Fruit fly (Drosophila melanogaster): ENCODE results near the gene Sirt2.

The Sirt2 gene

DNA sequence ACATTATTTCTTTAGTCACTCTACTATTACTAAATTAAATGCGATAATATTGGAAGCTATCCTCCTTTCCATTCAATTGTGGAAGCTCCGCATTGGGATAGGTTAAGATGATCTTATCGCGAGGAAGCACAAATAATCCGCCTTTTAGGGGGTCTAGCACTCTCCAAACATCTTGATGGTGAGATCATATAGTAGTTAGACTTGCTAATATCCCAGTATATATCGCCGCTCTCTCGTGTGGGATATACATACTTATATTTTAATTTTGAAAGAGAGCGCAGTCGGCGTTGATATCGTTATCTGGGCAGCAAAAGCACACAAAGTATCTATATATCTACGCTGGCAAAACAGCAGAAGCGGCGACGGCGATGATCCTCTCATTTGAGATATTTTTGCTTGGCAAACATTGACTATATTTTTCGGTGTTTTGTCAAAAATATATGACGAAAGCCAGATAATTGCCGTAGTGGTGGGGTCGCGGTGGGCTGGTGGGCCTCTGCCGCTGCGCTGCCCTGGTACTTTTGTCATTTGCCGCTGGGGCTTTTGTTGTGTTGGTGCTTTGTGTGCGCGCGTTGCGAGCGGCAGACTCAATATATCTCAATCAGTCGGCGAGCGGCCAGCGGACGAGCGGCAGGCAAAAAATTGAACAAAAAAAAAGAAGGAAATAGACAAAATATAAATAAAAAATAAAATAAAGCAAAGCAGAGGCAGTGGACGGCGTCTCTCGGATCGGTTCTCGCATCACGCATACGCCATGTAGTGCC, 10.7 kb upstream of the Sirt2 start (continued):
- TF ChIP-seq CG12942 (GFP tag; optimal IDR thresholded peaks at IDR 0.05), result no peak
- no peak for TF ChIP-seq dmrt11E (tag; optimal IDR thresholded peaks at IDR 0.05)
- no peak; the same call in 1 of the 2 replicates for TF ChIP-seq amos (GFP tag; IDR thresholded peaks at IDR 0.05; ENCODE audit: partially characterized antibody)
- TF ChIP-seq kay (GFP tag; optimal IDR thresholded peaks at IDR 0.05), result no peak
- no peak for TF ChIP-seq nerfin-1 (tag; optimal IDR thresholded peaks at IDR 0.05)
- TF ChIP-seq Drgx (GFP tag; IDR thresholded peaks at IDR 0.05), result peak; percentile 75
- TF ChIP-seq CG18262 (tag; optimal IDR thresholded peaks at IDR 0.05), result no peak
- no peak for TF ChIP-seq zf30C (GFP tag; optimal IDR thresholded peaks at IDR 0.05)
- TF ChIP-seq stwl (tag; optimal IDR thresholded peaks at IDR 0.05), result no peak
- TF ChIP-seq CG13287 (GFP tag; IDR thresholded peaks at IDR 0.05; ENCODE audit: partially characterized antibody), result 0 out of 2 replicates have a peak, but pooled peaks have one; percentile 29
- TF ChIP-seq Myb (GFP tag; optimal IDR thresholded peaks at IDR 0.05), result no peak
- no peak for TF ChIP-seq CG9817 (tag; optimal IDR thresholded peaks at IDR 0.05)
- TF ChIP-seq Scr (GFP tag; IDR thresholded peaks at IDR 0.05; ENCODE audit: partially characterized antibody), result no peak
- TF ChIP-seq ind (GFP tag; optimal IDR thresholded peaks at IDR 0.05), result no peak
- TF ChIP-seq tup (GFP tag; optimal IDR thresholded peaks at IDR 0.05), result no peak
- no peak for TF ChIP-seq CG16779 (GFP tag; IDR thresholded peaks at IDR 0.05)
- no peak for TF ChIP-seq Blimp-1 (GFP tag; optimal IDR thresholded peaks at IDR 0.05)
- no peak for TF ChIP-seq CG6791 (GFP tag; IDR thresholded peaks at IDR 0.05; ENCODE audit: partially characterized antibody)
- no peak for TF ChIP-seq otp (GFP tag; IDR thresholded peaks at IDR 0.05)
- TF ChIP-seq CG12769 (tag; optimal IDR thresholded peaks at IDR 0.05), result peak; percentile 35
- no peak for TF ChIP-seq Meics (GFP tag; optimal IDR thresholded peaks at IDR 0.05)
- TF ChIP-seq Hand (GFP tag; optimal IDR thresholded peaks at IDR 0.05), result no peak
- no peak for TF ChIP-seq Oli (tag; optimal IDR thresholded peaks at IDR 0.05)
- TF ChIP-seq Poxn (GFP tag; IDR thresholded peaks at IDR 0.05), result no peak
- no peak for TF ChIP-seq CG11696 (GFP tag; IDR thresholded peaks at IDR 0.05)
- no peak for TF ChIP-seq CG1832 (GFP tag; optimal IDR thresholded peaks at IDR 0.05)
- peak; percentile 16 for TF ChIP-seq CG2678 (tag; optimal IDR thresholded peaks at IDR 0.05)
- TF ChIP-seq CG4820 (GFP tag; optimal IDR thresholded peaks at IDR 0.05), result no peak
- TF ChIP-seq B-H2 (GFP tag; optimal IDR thresholded peaks at IDR 0.05), result no peak
- TF ChIP-seq Dad (GFP tag; optimal IDR thresholded peaks at IDR 0.05), result no peak
- no peak for TF ChIP-seq D (optimal IDR thresholded peaks at IDR 0.05)
- no peak for TF ChIP-seq D (GFP tag; optimal IDR thresholded peaks at IDR 0.05)
- TF ChIP-seq CG7786 (GFP tag; optimal IDR thresholded peaks at IDR 0.05), result no peak
- no peak for TF ChIP-seq CG13123 (GFP tag; optimal IDR thresholded peaks at IDR 0.05)
- TF ChIP-seq Dll (GFP tag; IDR thresholded peaks at IDR 0.05; ENCODE audit: partially characterized antibody), result 0 out of 4 replicates have a peak, but pooled peaks have one; percentile 13
- no peak for TF ChIP-seq CG4282 (GFP tag; optimal IDR thresholded peaks at IDR 0.05)
- TF ChIP-seq pho (GFP tag; optimal IDR thresholded peaks at IDR 0.05), result no peak
- TF ChIP-seq Chrac-16 (GFP tag; optimal IDR thresholded peaks at IDR 0.05), result no peak
- no peak for TF ChIP-seq br (optimal IDR thresholded peaks at IDR 0.05)
- no peak for TF ChIP-seq CG12104 (GFP tag; optimal IDR thresholded peaks at IDR 0.05)
- no peak for TF ChIP-seq Xrp1 (GFP tag; IDR thresholded peaks at IDR 0.05)
- 0 out of 2 replicates have a peak, but pooled peaks have one; percentile 10 for TF ChIP-seq Ptx1 (GFP tag; IDR thresholded peaks at IDR 0.05)
- TF ChIP-seq insv (GFP tag; optimal IDR thresholded peaks at IDR 0.05), result no peak
- no peak for TF ChIP-seq ERR (GFP tag; optimal IDR thresholded peaks at IDR 0.05)
- no peak for TF ChIP-seq Hsf (GFP tag; optimal IDR thresholded peaks at IDR 0.05)
- peak; percentile 24 for TF ChIP-seq CG12071 (GFP tag; optimal IDR thresholded peaks at IDR 0.05)
- TF ChIP-seq Sox102F (GFP tag; optimal IDR thresholded peaks at IDR 0.05), result no peak
- no peak for TF ChIP-seq bowl (GFP tag; IDR thresholded peaks at IDR 0.05)
- peak; percentile 16; the same call in 1 of the 2 replicates for TF ChIP-seq E2f2 (GFP tag; IDR thresholded peaks at IDR 0.05)
- no peak for TF ChIP-seq gcm (GFP tag; optimal IDR thresholded peaks at IDR 0.05)
